Fruit fly (Drosophila melanogaster) whole organism, prepupa: ENCODE data around the gene CG2540.

Experiments
- Blimp-1 ChIP-seq: fragments of 200-800 bp; sonication (Bioruptor generic); optimal IDR thresholded peaks from 3 replicates; lab custom pipeline; 2017; ENCODE audit warnings: missing biosample characterization, missing genetic modification characterization, mild to moderate bottlenecking, moderate library complexity, missing genetic modification reagents
- CG10631 ChIP-seq: fragments of 200-800 bp; sonication (Bioruptor generic); optimal IDR thresholded peaks from 2 replicates; lab custom pipeline; 2016; ENCODE audit warnings: missing biosample characterization, missing genetic modification characterization
- CG10669 ChIP-seq: fragments of 200-800 bp; sonication (Bioruptor generic); optimal IDR thresholded peaks from 3 replicates; lab custom pipeline; 2018; ENCODE audit warnings: missing biosample characterization, mild to moderate bottlenecking, missing genetic modification characterization, moderate library complexity
- CG11294 ChIP-seq: fragments of 200-800 bp; sonication (Bioruptor generic); IDR thresholded peaks from 2 replicates; pipeline ENCODE4 v1.3.6; 2022; ENCODE audit warnings: missing biosample characterization, missing genetic modification characterization
- CG11762 ChIP-seq: fragments of 200-800 bp; sonication (Bioruptor generic); optimal IDR thresholded peaks from 3 replicates; lab custom pipeline; 2016; ENCODE audit warnings: missing biosample characterization, missing genetic modification characterization; ENCODE audit not compliant: insufficient read depth
- CG11902 ChIP-seq: fragments of 200-800 bp; sonication (Bioruptor generic); optimal IDR thresholded peaks from 3 replicates; lab custom pipeline; 2016; ENCODE audit warnings: missing biosample characterization, missing genetic modification characterization
- CG15336 ChIP-seq: fragments of 200-800 bp; sonication (Bioruptor generic); IDR thresholded peaks from 2 replicates; pipeline ENCODE4 v1.3.6; 2022; ENCODE audit warnings: missing biosample characterization, missing genetic modification characterization
- CG1621 ChIP-seq: fragments of 200-800 bp; sonication (Bioruptor generic); optimal IDR thresholded peaks from 3 replicates; lab custom pipeline; 2018; ENCODE audit warnings: missing biosample characterization, mild to moderate bottlenecking, missing genetic modification characterization
- CG3032 ChIP-seq: fragments of 200-800 bp; optimal IDR thresholded peaks from 2 replicates; lab custom pipeline; 2019; ENCODE audit warnings: missing biosample characterization, mild to moderate bottlenecking, missing genetic modification characterization, moderate library complexity
- CG31627 ChIP-seq: fragments of 200-800 bp; sonication (Bioruptor generic); optimal IDR thresholded peaks from 3 replicates; lab custom pipeline; 2016; ENCODE audit warnings: missing biosample characterization, missing genetic modification characterization
- CG32006 ChIP-seq: fragments of 200-800 bp; sonication (Bioruptor generic); optimal IDR thresholded peaks from 3 replicates; lab custom pipeline; 2017; ENCODE audit warnings: missing biosample characterization, mild to moderate bottlenecking, missing genetic modification characterization
- CG34406 ChIP-seq: fragments of 200-800 bp; sonication (Bioruptor generic); optimal IDR thresholded peaks from 3 replicates; lab custom pipeline; 2016; ENCODE audit warnings: missing biosample characterization, missing genetic modification characterization
- CG3919 ChIP-seq: fragments of 200-800 bp; sonication (Bioruptor generic); optimal IDR thresholded peaks from 3 replicates; lab custom pipeline; 2016; ENCODE audit warnings: missing biosample characterization, missing genetic modification characterization
- CG6163 ChIP-seq: fragments of 200-800 bp; sonication (Bioruptor generic); IDR thresholded peaks from 3 replicates; pipeline ENCODE4 v1.3.6; 2022; ENCODE audit warnings: missing biosample characterization, missing genetic modification characterization
- CG6276 ChIP-seq: fragments of 200-800 bp; sonication (Bioruptor generic); optimal IDR thresholded peaks from 2 replicates; lab custom pipeline; 2017; ENCODE audit warnings: missing biosample characterization, mild to moderate bottlenecking, missing genetic modification characterization
- CG6792 ChIP-seq: fragments of 200-800 bp; sonication (Bioruptor generic); optimal IDR thresholded peaks from 3 replicates; lab custom pipeline; 2016; ENCODE audit warnings: missing biosample characterization, missing genetic modification characterization
- CG7368 ChIP-seq: fragments of 200-800 bp; sonication (Bioruptor generic); optimal IDR thresholded peaks from 3 replicates; lab custom pipeline; 2016; ENCODE audit warnings: missing biosample characterization, missing genetic modification characterization
- CG8119 ChIP-seq: fragments of 200-800 bp; sonication (Bioruptor generic); IDR thresholded peaks from 3 replicates; pipeline ENCODE4 v1.3.6; 2022; ENCODE audit warnings: missing biosample characterization, missing genetic modification characterization
- CG8319 ChIP-seq: fragments of 200-800 bp; sonication (Bioruptor generic); optimal IDR thresholded peaks from 3 replicates; lab custom pipeline; 2016; ENCODE audit warnings: missing biosample characterization, missing genetic modification characterization
- CG8632 ChIP-seq: fragments of 200-800 bp; sonication (Bioruptor generic); optimal IDR thresholded peaks from 3 replicates; lab custom pipeline; 2016; ENCODE audit warnings: missing biosample characterization, missing genetic modification characterization
- CG9139 ChIP-seq: fragments of 200-800 bp; sonication (Bioruptor generic); optimal IDR thresholded peaks from 3 replicates; lab custom pipeline; 2017; ENCODE audit warnings: missing biosample characterization, mild to moderate bottlenecking, missing genetic modification characterization
- Eip75B ChIP-seq: fragments of 200-800 bp; sonication (Bioruptor generic); optimal IDR thresholded peaks from 3 replicates; lab custom pipeline; 2016; ENCODE audit warnings: missing biosample characterization, missing genetic modification characterization
- Eip93F ChIP-seq: fragments of 200-800 bp; sonication (Bioruptor generic); optimal IDR thresholded peaks from 2 replicates; lab custom pipeline; 2016; ENCODE audit warnings: missing biosample characterization, mild to moderate bottlenecking, missing genetic modification characterization
- Ets21C ChIP-seq: fragments of 200-800 bp; sonication (Bioruptor generic); optimal IDR thresholded peaks from 3 replicates; lab custom pipeline; 2016; ENCODE audit warnings: missing biosample characterization, missing genetic modification characterization
- Ets96B ChIP-seq: fragments of 200-800 bp; optimal IDR thresholded peaks from 2 replicates; lab custom pipeline; 2019; ENCODE audit warnings: missing biosample characterization, mild to moderate bottlenecking, missing genetic modification characterization, moderate library complexity
- Gug ChIP-seq: fragments of 200-800 bp; sonication (Bioruptor generic); IDR thresholded peaks from 2 replicates; pipeline ENCODE4 v1.3.6; 2022; ENCODE audit warnings: missing biosample characterization, missing genetic modification characterization
- Hr38 ChIP-seq: sonication (Bioruptor generic); optimal IDR thresholded peaks from 2 replicates; lab custom pipeline; 2016; ENCODE audit warnings: missing biosample characterization, missing genetic modification characterization
- Hr4 ChIP-seq: fragments of 200-800 bp; sonication (Bioruptor generic); optimal IDR thresholded peaks from 3 replicates; lab custom pipeline; 2016; ENCODE audit warnings: missing biosample characterization, missing genetic modification characterization
- Lpt ChIP-seq: fragments of 200-800 bp; sonication (Bioruptor generic); optimal IDR thresholded peaks from 3 replicates; lab custom pipeline; 2016; ENCODE audit warnings: missing biosample characterization, missing genetic modification characterization
- Met ChIP-seq: fragments of 200-800 bp; sonication (Bioruptor generic); optimal IDR thresholded peaks from 3 replicates; lab custom pipeline; 2016; ENCODE audit warnings: missing biosample characterization, missing genetic modification characterization
- OdsH ChIP-seq: fragments of 200-800 bp; sonication (Bioruptor generic); optimal IDR thresholded peaks from 3 replicates; lab custom pipeline; 2016; ENCODE audit warnings: missing biosample characterization, missing genetic modification characterization
- Smox ChIP-seq: fragments of 200-800 bp; sonication (Bioruptor generic); optimal IDR thresholded peaks from 3 replicates; lab custom pipeline; 2016; ENCODE audit warnings: missing biosample characterization, missing genetic modification characterization
- Sox102F ChIP-seq: fragments of 200-800 bp; sonication (Bioruptor generic); optimal IDR thresholded peaks from 2 replicates; lab custom pipeline; 2016; ENCODE audit warnings: missing biosample characterization, mild to moderate bottlenecking, missing genetic modification characterization
- Sox15 ChIP-seq: fragments of 200-800 bp; sonication (Bioruptor generic); optimal IDR thresholded peaks from 3 replicates; lab custom pipeline; 2016; ENCODE audit warnings: missing biosample characterization, missing genetic modification characterization
- achi ChIP-seq: fragments of 200-800 bp; sonication (Bioruptor generic); optimal IDR thresholded peaks from 3 replicates; lab custom pipeline; 2016; ENCODE audit warnings: missing biosample characterization, missing genetic modification characterization
- acj6 ChIP-seq: fragments of 200-800 bp; sonication (Bioruptor generic); optimal IDR thresholded peaks from 3 replicates; lab custom pipeline; 2016; ENCODE audit warnings: missing biosample characterization, missing genetic modification characterization
- dsx ChIP-seq: fragments of 200-800 bp; optimal IDR thresholded peaks from 3 replicates; lab custom pipeline; 2019; ENCODE audit warnings: missing biosample characterization, mild to moderate bottlenecking, missing genetic modification characterization, moderate library complexity; ENCODE audit not compliant: poor library complexity, severe bottlenecking
- eg ChIP-seq: fragments of 200-800 bp; sonication (Bioruptor generic); IDR thresholded peaks from 3 replicates; pipeline ENCODE4 v1.3.6; 2022; ENCODE audit warnings: missing biosample characterization, missing genetic modification characterization
- fd59A ChIP-seq: fragments of 200-800 bp; sonication (Bioruptor generic); optimal IDR thresholded peaks from 2 replicates; lab custom pipeline; 2017; ENCODE audit warnings: missing biosample characterization, mild to moderate bottlenecking, missing genetic modification characterization, missing genetic modification reagents
- fd85E ChIP-seq: fragments of 200-800 bp; sonication (Bioruptor generic); optimal IDR thresholded peaks from 3 replicates; lab custom pipeline; 2016; ENCODE audit warnings: missing biosample characterization, missing genetic modification characterization
- fkh ChIP-seq: fragments of 200-800 bp; sonication (Bioruptor generic); optimal IDR thresholded peaks from 3 replicates; lab custom pipeline; 2017; ENCODE audit warnings: missing biosample characterization, mild to moderate bottlenecking, missing genetic modification characterization, moderate library complexity
- lz ChIP-seq: fragments of 200-800 bp; sonication (Bioruptor generic); optimal IDR thresholded peaks from 3 replicates; lab custom pipeline; 2016; ENCODE audit warnings: missing biosample characterization, missing genetic modification characterization
- salr ChIP-seq, 2 experiments: fragments of 200-800 bp; sonication (Bioruptor generic); optimal IDR thresholded peaks; 3 replicates each; lab custom pipeline; 2016 to 2018; ENCODE audit warnings: missing biosample characterization in 2 of 2, missing genetic modification characterization in 2 of 2, mild to moderate bottlenecking in 1 of 2
- spab ChIP-seq: fragments of 200-800 bp; sonication (Bioruptor generic); optimal IDR thresholded peaks from 2 replicates; lab custom pipeline; 2017; ENCODE audit warnings: missing biosample characterization, mild to moderate bottlenecking, missing genetic modification characterization, missing genetic modification reagents
- ss ChIP-seq, 2 experiments: fragments of 200-800 bp; sonication (Bioruptor generic); optimal IDR thresholded peaks; 2 replicates in 1 of 2; 3 replicates in 1 of 2; lab custom pipeline; 2017 to 2018; ENCODE audit warnings: mild to moderate bottlenecking in 2 of 2, missing biosample characterization in 2 of 2, missing genetic modification characterization in 2 of 2, moderate library complexity in 1 of 2
- svp ChIP-seq: fragments of 200-800 bp; sonication (Bioruptor generic); peaks from one replicate; lab custom pipeline; 2016; ENCODE audit warnings: missing biosample characterization, missing genetic modification characterization
- topi ChIP-seq: fragments of 200-800 bp; sonication (Bioruptor generic); optimal IDR thresholded peaks from 3 replicates; lab custom pipeline; 2016; ENCODE audit warnings: missing biosample characterization, missing genetic modification characterization
- vri ChIP-seq: fragments of 200-800 bp; sonication (Bioruptor generic); optimal IDR thresholded peaks from 3 replicates; lab custom pipeline; 2016; ENCODE audit warnings: missing biosample characterization, mild to moderate bottlenecking, missing genetic modification characterization

Gene CG2540

dm6 chrX:12595100-12595609 lies 34.5 kb upstream of the CG2540 start:
- TF ChIP-seq Lpt (no peak), vri (GFP tag; lab: Kevin White, UChicago) (peak; percentile 97)

DNA sequence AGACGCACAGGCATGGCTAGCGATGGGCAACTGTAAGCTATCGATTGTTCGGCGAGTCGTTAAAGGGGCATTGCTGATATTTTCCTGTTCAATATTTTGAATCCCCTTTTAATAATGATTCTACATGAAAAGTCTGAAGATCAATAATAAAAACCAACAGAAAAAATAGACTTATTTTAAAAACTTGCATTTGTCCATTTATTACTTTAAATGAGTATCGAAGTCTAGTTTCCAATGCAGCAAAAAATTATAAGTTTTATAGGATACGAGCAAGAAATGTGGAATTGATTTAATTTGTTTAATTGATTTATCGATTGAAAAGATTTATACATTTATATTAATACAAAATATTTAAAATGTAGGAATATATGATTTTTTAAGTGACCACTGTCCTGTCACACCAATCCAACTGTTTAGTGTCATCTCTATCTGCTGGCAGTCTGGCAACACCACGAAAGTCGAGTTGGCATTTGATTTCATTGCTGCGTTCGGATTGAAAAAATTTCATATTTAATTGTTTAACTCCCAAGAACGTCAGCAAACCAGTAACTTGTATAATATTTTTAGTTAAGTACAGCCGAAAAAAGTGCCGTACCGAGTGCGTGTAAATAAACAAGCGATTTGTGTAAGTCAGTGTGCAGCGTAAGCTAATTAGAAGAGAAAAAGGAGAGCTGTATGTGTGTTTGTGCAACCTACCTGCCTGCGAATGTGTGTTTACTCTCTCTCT lies 33.9 kb upstream of the CG2540 start, which contains the start of the genes CG1824 and Sec16:
Gene CG1824, minus strand, starts transcription at position 15 of the 727 bp plus-strand sequence.
Gene Sec16, plus strand, starts transcription at position 438 of the 727 bp plus-strand sequence.
- TF ChIP-seq Eip75B: no peak
- peak in 1 of 2 experiments; percentile 45 for TF ChIP-seq salr (GFP tag; optimal IDR thresholded peaks at IDR 0.05; lab: Kevin White, UChicago)
- TF ChIP-seq Ets96B (tag; lab: Kevin White, UChicago): peak; percentile 8
- TF ChIP-seq Sox15 (GFP tag; lab: Kevin White, UChicago): peak; percentile 36
- TF ChIP-seq CG8319 (GFP tag; lab: Kevin White, UChicago): no peak
- no peak for TF ChIP-seq dsx (GFP tag; lab: Kevin White, UChicago)
- TF ChIP-seq CG11762 (GFP tag; lab: Kevin White, UChicago): no peak
- no peak for TF ChIP-seq fd85E (GFP tag; lab: Kevin White, UChicago)
- TF ChIP-seq spab: no peak
- peak; percentile 54 for TF ChIP-seq CG3032 (tag; lab: Kevin White, UChicago)
- peak; percentile 2 for TF ChIP-seq fd59A (GFP tag; lab: Kevin White, UChicago)
- TF ChIP-seq Lpt: no peak
- TF ChIP-seq Ets21C: no peak
- no peak for TF ChIP-seq Gug (GFP tag; lab: Robert Waterston, UW)
- TF ChIP-seq CG3919 (GFP tag; lab: Kevin White, UChicago): peak; percentile 2
- peak; percentile 32; the same call in 1 of the 3 replicates for TF ChIP-seq eg (GFP tag; lab: Robert Waterston, UW)
- TF ChIP-seq ss (GFP tag; optimal IDR thresholded peaks at IDR 0.05; lab: Kevin White, UChicago): peak in 1 of 2 experiments; percentile 1
- TF ChIP-seq fkh (GFP tag; lab: Kevin White, UChicago): peak; percentile 1
- peak; percentile 5 for TF ChIP-seq Smox
- TF ChIP-seq achi (GFP tag; lab: Kevin White, UChicago): peak; percentile 49
- peak; percentile 18 for TF ChIP-seq CG11902 (GFP tag; lab: Kevin White, UChicago)
- TF ChIP-seq Met: peak; percentile 1
- peak; percentile 7 for TF ChIP-seq CG7368 (GFP tag; lab: Kevin White, UChicago)
- no peak for TF ChIP-seq CG8632 (GFP tag; lab: Kevin White, UChicago)
- no peak for TF ChIP-seq CG6276 (GFP tag; lab: Kevin White, UChicago)
- TF ChIP-seq Sox102F (GFP tag; lab: Kevin White, UChicago): no peak
- no peak for TF ChIP-seq topi (GFP tag; lab: Kevin White, UChicago)
- TF ChIP-seq Eip93F (GFP tag; lab: Kevin White, UChicago): no peak
- TF ChIP-seq CG6163: no peak
- TF ChIP-seq CG32006: peak; percentile 47
- TF ChIP-seq vri (GFP tag; lab: Kevin White, UChicago): peak; percentile 43
- no peak for TF ChIP-seq Hr4 (GFP tag; lab: Kevin White, UChicago)
- TF ChIP-seq OdsH (GFP tag; lab: Kevin White, UChicago): peak; percentile 50
- TF ChIP-seq CG15336 (GFP tag; lab: Robert Waterston, UW): no peak
- TF ChIP-seq CG34406: peak; percentile 15
- peak; percentile 1 for TF ChIP-seq CG10669 (GFP tag; lab: Kevin White, UChicago)
- TF ChIP-seq Hr38 (GFP tag; lab: Kevin White, UChicago): no peak
- no peak for TF ChIP-seq CG6792 (GFP tag; lab: Kevin White, UChicago)
- TF ChIP-seq CG1621: no peak
- peak; percentile 26 for TF ChIP-seq lz (GFP tag; lab: Kevin White, UChicago)
- no peak for TF ChIP-seq CG8119
- TF ChIP-seq CG9139 (GFP tag; lab: Kevin White, UChicago): no peak
- TF ChIP-seq CG10631 (GFP tag; lab: Kevin White, UChicago): peak; percentile 70
- peak; percentile 52 for TF ChIP-seq acj6 (GFP tag; lab: Kevin White, UChicago)
- TF ChIP-seq Blimp-1 (GFP tag; lab: Kevin White, UChicago): no peak
- peak; percentile 41 for TF ChIP-seq CG31627 (GFP tag; lab: Kevin White, UChicago)
- TF ChIP-seq CG11294 (GFP tag; lab: Robert Waterston, UW): no peak
- peak; percentile 41 for TF ChIP-seq svp
